Worm (Caenorhabditis elegans) whole organism, late embryonic: ENCODE data around the gene col-103.

Experiments used
- pqm-1 ChIP-seq: sonication (generic microtip); optimal IDR thresholded peaks from 2 replicates; lab custom pipeline; 2016; ENCODE audit warnings: missing genetic modification characterization, missing compliant biosample characterization
- rnt-1 ChIP-seq: sonication (generic microtip); optimal IDR thresholded peaks from 2 replicates; lab custom pipeline; 2016; ENCODE audit warnings: missing genetic modification characterization, missing compliant biosample characterization

DNA sequence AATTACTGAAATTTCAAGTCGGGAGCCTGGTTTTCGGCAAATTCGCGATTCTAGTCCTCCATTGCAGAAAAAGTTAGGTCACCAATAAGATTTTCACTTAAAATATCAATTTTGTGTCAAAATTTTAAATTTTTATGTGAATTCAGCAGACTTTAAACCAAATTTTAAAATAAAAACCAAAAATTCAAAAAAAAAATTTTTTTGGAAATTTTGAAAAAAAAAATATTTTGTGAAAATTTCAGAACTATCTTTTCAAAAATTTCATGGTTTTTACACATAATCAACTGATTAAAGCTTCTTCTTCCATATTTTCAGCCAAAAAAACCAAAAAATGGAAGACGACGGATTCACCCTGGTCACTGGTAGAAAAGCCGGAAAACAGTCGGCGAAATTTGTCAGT, 41.3 kb upstream of the col-103 start, which contains the start of gene Y55F3BL.4:
- TF ChIP-seq rnt-1 (tag; lab: Kevin White, UChicago) (no peak), pqm-1 (tag; lab: Kevin White, UChicago) (no peak)
